Worm (Caenorhabditis elegans): ENCODE data around the gene ZK1010.5.

The ZK1010.5 gene

ce11 chrIII:12987418-12987817 is at the start of gene ZK1010.5:
Gene ZK1010.5 (minus strand): TSS chrIII:12987518.
- TF ChIP-seq ctbp-1 (GFP tag; IDR thresholded peaks at IDR 0.05) (no peak), unc-62 (GFP tag; optimal IDR thresholded peaks at IDR 0.05 in 1 of 2) (no peak), unc-62 (tag; optimal IDR thresholded peaks at IDR 0.05) (no peak), jun-1 (tag; optimal IDR thresholded peaks at IDR 0.05) (no peak)

- no peak for TF ChIP-seq ceh-32 (tag; optimal IDR thresholded peaks at IDR 0.05; ENCODE audit: poor library complexity)
- TF ChIP-seq pqm-1 (tag; optimal IDR thresholded peaks at IDR 0.05): no peak
- TF ChIP-seq rbr-2 (tag; optimal IDR thresholded peaks at IDR 0.05): no peak
- no peak for TF ChIP-seq daf-16 (GFP tag; optimal IDR thresholded peaks at IDR 0.05)
- TF ChIP-seq daf-16 (tag; optimal IDR thresholded peaks at IDR 0.05): no peak
- TF ChIP-seq mxl-2 (GFP tag; conservative IDR thresholded peaks at IDR 0.05): no peak
- no peak for TF ChIP-seq nhr-28 (tag; optimal IDR thresholded peaks at IDR 0.05)
- TF ChIP-seq zip-2 (tag; optimal IDR thresholded peaks at IDR 0.05): no peak
- no peak; the same call in 1 of the 2 replicates for TF ChIP-seq lin-38 (GFP tag; IDR thresholded peaks at IDR 0.05)
- peak; percentile 68; the same call in 1 of the 2 replicates for TF ChIP-seq dmd-8 (GFP tag; IDR thresholded peaks at IDR 0.05)
- peak; percentile 54; the same call in 1 of the 2 replicates for TF ChIP-seq php-3 (GFP tag; IDR thresholded peaks at IDR 0.05)
- no peak for TF ChIP-seq nhr-48 (tag; optimal IDR thresholded peaks at IDR 0.05)
- TF ChIP-seq set-16 (GFP tag; IDR thresholded peaks at IDR 0.05): peak; percentile 99
- TF ChIP-seq mdt-29 (GFP tag; IDR thresholded peaks at IDR 0.05): no peak
- no peak for TF ChIP-seq attf-4 (tag; optimal IDR thresholded peaks at IDR 0.05)
- no peak for TF ChIP-seq nhr-41 (GFP tag; IDR thresholded peaks at IDR 0.05)
- no peak for TF ChIP-seq ZK546.5 (tag; optimal IDR thresholded peaks at IDR 0.05)
- TF ChIP-seq ama-1 (optimal IDR thresholded peaks at IDR 0.05): no peak
- TF ChIP-seq lin-13 (GFP tag; optimal IDR thresholded peaks at IDR 0.05): no peak
- TF ChIP-seq egl-43 (GFP tag; IDR thresholded peaks at IDR 0.05): peak; percentile 60
- no peak for TF ChIP-seq hlh-11 (tag; optimal IDR thresholded peaks at IDR 0.05)
- TF ChIP-seq saeg-2 (GFP tag; IDR thresholded peaks at IDR 0.05): 0 out of 2 replicates have a peak, but pooled peaks have one; percentile 6
- 0 out of 2 replicates have a peak, but pooled peaks have one; percentile 33 for TF ChIP-seq F44E2.7 (GFP tag; IDR thresholded peaks at IDR 0.05)
- TF ChIP-seq mxl-3 (GFP tag; optimal IDR thresholded peaks at IDR 0.05): no peak
- TF ChIP-seq snpc-1.2 (GFP tag; IDR thresholded peaks at IDR 0.05): 0 out of 2 replicates have a peak, but pooled peaks have one; percentile 20
- TF ChIP-seq R02D3.7 (tag; optimal IDR thresholded peaks at IDR 0.05): no peak
- TF ChIP-seq Y48G9A.11 (GFP tag; IDR thresholded peaks at IDR 0.05): 0 out of 2 replicates have a peak, but pooled peaks have one; percentile 29
- no peak for TF ChIP-seq cey-2 (tag; optimal IDR thresholded peaks at IDR 0.05; ENCODE audit: borderline replicate concordance, insufficient read depth)
- TF ChIP-seq tra-1 (GFP tag; IDR thresholded peaks at IDR 0.05): 0 out of 2 replicates have a peak, but pooled peaks have one; percentile 7
- TF ChIP-seq aly-2 (tag; optimal IDR thresholded peaks at IDR 0.05): no peak
- no peak for TF ChIP-seq F49E8.2 (tag; optimal IDR thresholded peaks at IDR 0.05; ENCODE audit: borderline replicate concordance)
- no peak for TF ChIP-seq T20F7.1 (GFP tag; optimal IDR thresholded peaks at IDR 0.05)
- no peak for TF ChIP-seq Y105C5A.15 (GFP tag; IDR thresholded peaks at IDR 0.05)
- TF ChIP-seq D1046.2 (GFP tag; IDR thresholded peaks at IDR 0.05): peak; percentile 41; the same call in 1 of the 2 replicates
- TF ChIP-seq egl-27 (tag; optimal IDR thresholded peaks at IDR 0.05): no peak
- TF ChIP-seq lin-15B (tag; optimal IDR thresholded peaks at IDR 0.05): no peak
- no peak for TF ChIP-seq Y5F2A.4 (GFP tag; optimal IDR thresholded peaks at IDR 0.05)
- no peak for TF ChIP-seq ceh-62 (tag; optimal IDR thresholded peaks at IDR 0.05)
- TF ChIP-seq nhr-102 (tag; optimal IDR thresholded peaks at IDR 0.05): no peak
- TF ChIP-seq nhr-76 (tag; optimal IDR thresholded peaks at IDR 0.05): no peak
- peak; percentile 80 for TF ChIP-seq aha-1 (tag)
- TF ChIP-seq nhr-6 (tag; optimal IDR thresholded peaks at IDR 0.05): no peak
- no peak for TF ChIP-seq daf-19 (GFP tag; conservative IDR thresholded peaks at IDR 0.05)
- no peak for TF ChIP-seq daf-12 (tag; optimal IDR thresholded peaks at IDR 0.05)
- TF ChIP-seq spr-3 (GFP tag; optimal IDR thresholded peaks at IDR 0.05): no peak
These were observed 45.2 kb upstream of the ZK1010.5 start for ce11 chrIII:13032429-13033018.
